Worm (Caenorhabditis elegans) whole organism, L1 larva: Measurements from ENCODE around the gene C33H5.13.

Experiments
- C16A3.4 ChIP-seq: fragments of 150-350 bp; optimal IDR thresholded peaks from 2 replicates; lab custom pipeline; 2014; ENCODE audit warnings: missing biosample characterization, missing genetic modification characterization
- F16B12.6 ChIP-seq: fragments of 150-350 bp; optimal IDR thresholded peaks from 2 replicates; lab custom pipeline; 2014; ENCODE audit warnings: missing biosample characterization, missing genetic modification characterization
- alr-1 ChIP-seq: fragments of 200-800 bp; sonication (Bioruptor generic); optimal IDR thresholded peaks from 2 replicates; lab custom pipeline; 2018; ENCODE audit warnings: borderline replicate concordance, mild to moderate bottlenecking, missing genetic modification characterization, missing compliant biosample characterization
- aly-2 ChIP-seq: fragments of 150-350 bp; optimal IDR thresholded peaks from 2 replicates; lab custom pipeline; 2014; ENCODE audit warnings: missing biosample characterization, missing genetic modification characterization
- ama-1 ChIP-seq: fragments of 150-350 bp; optimal IDR thresholded peaks from 2 replicates; lab custom pipeline; 2014
- blmp-1 ChIP-seq: fragments of 150-350 bp; optimal IDR thresholded peaks from 2 replicates; lab custom pipeline; 2014; ENCODE audit warnings: missing biosample characterization, missing genetic modification characterization
- ceh-8 ChIP-seq: fragments of 200-800 bp; sonication (Bioruptor generic); optimal IDR thresholded peaks from 2 replicates; lab custom pipeline; 2018; ENCODE audit warnings: mild to moderate bottlenecking, missing genetic modification characterization, moderate library complexity, missing compliant biosample characterization
- ceh-90 ChIP-seq: sonication (generic microtip); optimal IDR thresholded peaks from 2 replicates; lab custom pipeline; 2016; ENCODE audit warnings: missing genetic modification characterization, missing compliant biosample characterization
- ces-1 ChIP-seq: fragments of 150-350 bp; optimal IDR thresholded peaks from 2 replicates; lab custom pipeline; 2014; ENCODE audit warnings: missing biosample characterization, missing genetic modification reagents, missing genetic modification characterization
- dpl-1 ChIP-seq, 3 experiments: fragments of 150-350 bp in 2 of 3; sonication (generic microtip) in 1 of 3; optimal IDR thresholded peaks; 2 replicates each; lab custom pipeline; 2014 to 2017; ENCODE audit warnings: missing biosample characterization in 3 of 3, missing genetic modification characterization in 3 of 3, missing genetic modification reagents in 3 of 3
- dsc-1 ChIP-seq: sonication (generic microtip); optimal IDR thresholded peaks from 2 replicates; lab custom pipeline; 2016; ENCODE audit warnings: mild to moderate bottlenecking, missing genetic modification characterization, missing compliant biosample characterization
- efl-1 ChIP-seq, 4 experiments: fragments of 150-350 bp; optimal IDR thresholded peaks in 3 of 4; peaks in 1 of 4; 1 replicate in 1 of 4; 2 replicates in 3 of 4; lab custom pipeline; 2014; ENCODE audit warnings: missing biosample characterization in 2 of 4, missing genetic modification characterization in 2 of 4, missing genetic modification reagents in 2 of 4
- egl-13 ChIP-seq: sonication (generic microtip); optimal IDR thresholded peaks from 2 replicates; lab custom pipeline; 2016; ENCODE audit warnings: missing genotype, missing genetic modification reagents, missing genetic modification characterization, missing compliant biosample characterization
- fkh-10 ChIP-seq: sonication (generic microtip); optimal IDR thresholded peaks from 2 replicates; lab custom pipeline; 2017; ENCODE audit warnings: missing biosample characterization, missing genetic modification reagents, missing genetic modification characterization
- fkh-8 ChIP-seq: sonication (generic microtip); optimal IDR thresholded peaks from 2 replicates; lab custom pipeline; 2016; ENCODE audit warnings: mild to moderate bottlenecking, missing genetic modification characterization, missing compliant biosample characterization
- fos-1 ChIP-seq: fragments of 150-350 bp; optimal IDR thresholded peaks from 2 replicates; lab custom pipeline; 2014; ENCODE audit warnings: missing biosample characterization, missing genetic modification characterization
- hlh-17 ChIP-seq: fragments of 200-800 bp; sonication (Bioruptor generic); optimal IDR thresholded peaks from 2 replicates; lab custom pipeline; 2018; ENCODE audit warnings: missing genetic modification characterization, mild to moderate bottlenecking, missing compliant biosample characterization, moderate library complexity, borderline replicate concordance
- hpl-2 ChIP-seq: fragments of 150-350 bp; optimal IDR thresholded peaks from 2 replicates; lab custom pipeline; 2014; ENCODE audit warnings: missing biosample characterization, missing genetic modification reagents, missing genetic modification characterization
- jun-1 ChIP-seq: fragments of 150-350 bp; optimal IDR thresholded peaks from 2 replicates; lab custom pipeline; 2014; ENCODE audit warnings: missing biosample characterization, missing genetic modification reagents, missing genetic modification characterization
- lin-13 ChIP-seq: fragments of 150-350 bp; optimal IDR thresholded peaks from 2 replicates; lab custom pipeline; 2014; ENCODE audit warnings: missing biosample characterization, missing genetic modification reagents, missing genetic modification characterization
- lin-14 ChIP-seq: fragments of 200-800 bp; sonication (Bioruptor generic); optimal IDR thresholded peaks from 2 replicates; lab custom pipeline; 2018; ENCODE audit warnings: mild to moderate bottlenecking, missing genetic modification characterization, moderate library complexity, missing compliant biosample characterization
- lin-35 ChIP-seq, 2 experiments: fragments of 150-350 bp; optimal IDR thresholded peaks; 2 replicates each; lab custom pipeline; 2014; ENCODE audit warnings: missing biosample characterization in 2 of 2, missing genetic modification characterization in 2 of 2, missing genetic modification reagents in 2 of 2
- lin-39 ChIP-seq: fragments of 150-350 bp; optimal IDR thresholded peaks from 2 replicates; lab custom pipeline; 2014; ENCODE audit warnings: missing biosample characterization, missing genetic modification reagents, missing genetic modification characterization
- lir-3 ChIP-seq: sonication (generic microtip); optimal IDR thresholded peaks from 2 replicates; lab custom pipeline; 2016; ENCODE audit warnings: mild to moderate bottlenecking, missing genetic modification characterization, moderate library complexity, missing compliant biosample characterization; ENCODE audit not compliant: poor library complexity
- lsy-2 ChIP-seq, 2 experiments: fragments of 150-350 bp; optimal IDR thresholded peaks; 2 replicates each; lab custom pipeline; 2014; ENCODE audit warnings: missing biosample characterization in 2 of 2, missing genetic modification characterization in 2 of 2
- mab-9 ChIP-seq: fragments of 200-800 bp; sonication (Bioruptor generic); IDR thresholded peaks from 2 replicates; pipeline ENCODE4 v1.3.6; 2022; ENCODE audit warnings: missing genetic modification reagents, missing genetic modification characterization, missing compliant biosample characterization
- mdl-1 ChIP-seq, 2 experiments: fragments of 150-350 bp; optimal IDR thresholded peaks; 2 replicates each; lab custom pipeline; 2014 to 2017; ENCODE audit warnings: missing biosample characterization in 2 of 2, missing genetic modification characterization in 2 of 2, inconsistent platforms in 1 of 2
- mef-2 ChIP-seq: fragments of 150-350 bp; optimal IDR thresholded peaks from 2 replicates; lab custom pipeline; 2014; ENCODE audit warnings: missing biosample characterization, missing genetic modification characterization
- nhr-11 ChIP-seq: fragments of 150-350 bp; optimal IDR thresholded peaks from 2 replicates; lab custom pipeline; 2014; ENCODE audit warnings: missing biosample characterization, missing genetic modification characterization
- nhr-237 ChIP-seq: fragments of 150-350 bp; optimal IDR thresholded peaks from 2 replicates; lab custom pipeline; 2014; ENCODE audit warnings: missing biosample characterization, missing genetic modification characterization
- nhr-28 ChIP-seq: fragments of 150-350 bp; optimal IDR thresholded peaks from 2 replicates; lab custom pipeline; 2014; ENCODE audit warnings: missing biosample characterization, missing genetic modification characterization
- nhr-77 ChIP-seq: fragments of 150-350 bp; optimal IDR thresholded peaks from 2 replicates; lab custom pipeline; 2014; ENCODE audit warnings: missing biosample characterization, missing genetic modification characterization
- nhr-84 ChIP-seq: sonication (generic microtip); optimal IDR thresholded peaks from 2 replicates; lab custom pipeline; 2017; ENCODE audit warnings: missing biosample characterization, missing genetic modification characterization
- nhr-85 ChIP-seq: sonication (generic microtip); peaks from one replicate; lab custom pipeline; 2016; ENCODE audit warnings: missing genetic modification characterization, inconsistent platforms, missing compliant biosample characterization
- nhr-90 ChIP-seq: sonication (generic microtip); optimal IDR thresholded peaks from 2 replicates; lab custom pipeline; 2016; ENCODE audit warnings: mild to moderate bottlenecking, missing genetic modification characterization, missing compliant biosample characterization; ENCODE audit not compliant: poor library complexity
- pag-3 ChIP-seq: sonication (generic microtip); optimal IDR thresholded peaks from 2 replicates; lab custom pipeline; 2017; ENCODE audit warnings: missing genetic modification characterization, mild to moderate bottlenecking, missing compliant biosample characterization, antibody characterized with exemption, borderline replicate concordance; ENCODE audit not compliant: insufficient read depth
- pqm-1 ChIP-seq: sonication (generic microtip); optimal IDR thresholded peaks from 3 replicates; lab custom pipeline; 2017; ENCODE audit warnings: missing biosample characterization, missing genetic modification characterization
- skn-1 ChIP-seq: fragments of 150-350 bp; optimal IDR thresholded peaks from 2 replicates; lab custom pipeline; 2014; ENCODE audit warnings: missing biosample characterization, missing genetic modification characterization
- snpc-4 ChIP-seq: fragments of 150-350 bp; optimal IDR thresholded peaks from 2 replicates; lab custom pipeline; 2014; ENCODE audit warnings: missing biosample characterization, missing genetic modification characterization
- snu-23 ChIP-seq: sonication (generic microtip); optimal IDR thresholded peaks from 2 replicates; lab custom pipeline; 2016; ENCODE audit warnings: missing genetic modification characterization, missing compliant biosample characterization
- sox-4 ChIP-seq: sonication (generic microtip); optimal IDR thresholded peaks from 2 replicates; lab custom pipeline; 2016; ENCODE audit warnings: missing genetic modification characterization, missing compliant biosample characterization
- sup-37 ChIP-seq: fragments of 200-800 bp; sonication (Bioruptor generic); optimal IDR thresholded peaks from 2 replicates; lab custom pipeline; 2018; ENCODE audit warnings: mild to moderate bottlenecking, missing genetic modification characterization, missing compliant biosample characterization
- tbx-2 ChIP-seq: sonication (generic microtip); optimal IDR thresholded peaks from 2 replicates; lab custom pipeline; 2016; ENCODE audit warnings: missing genetic modification characterization, missing compliant biosample characterization
- tlp-1 ChIP-seq: fragments of 150-350 bp; optimal IDR thresholded peaks from 2 replicates; lab custom pipeline; 2014; ENCODE audit warnings: missing biosample characterization, missing genetic modification characterization
- unc-62 ChIP-seq: fragments of 150-350 bp; optimal IDR thresholded peaks from 2 replicates; lab custom pipeline; 2014; ENCODE audit warnings: missing biosample characterization, missing genetic modification reagents, missing genetic modification characterization
- vab-15 ChIP-seq: sonication (generic microtip); optimal IDR thresholded peaks from 2 replicates; lab custom pipeline; 2017; ENCODE audit warnings: missing genotype, mild to moderate bottlenecking, missing genetic modification characterization, missing compliant biosample characterization
- xbp-1 ChIP-seq: sonication (generic microtip); optimal IDR thresholded peaks from 2 replicates; lab custom pipeline; 2016; ENCODE audit warnings: missing genetic modification characterization, missing compliant biosample characterization
- zag-1 ChIP-seq: fragments of 150-350 bp; optimal IDR thresholded peaks from 2 replicates; lab custom pipeline; 2014; ENCODE audit warnings: missing biosample characterization, missing genetic modification characterization
- zip-4 ChIP-seq: fragments of 200-800 bp; sonication (Bioruptor generic); optimal IDR thresholded peaks from 2 replicates; lab custom pipeline; 2018; ENCODE audit warnings: mild to moderate bottlenecking, missing genetic modification characterization, moderate library complexity, missing compliant biosample characterization

Gene C33H5.13

ce11 chrIV:7824649-7825048 lies 32.6 kb upstream of the C33H5.13 start (continued):
- no peak for TF ChIP-seq pag-3
- TF ChIP-seq ces-1 (GFP tag; lab: Kevin White, UChicago), result no peak
- TF ChIP-seq fos-1 (tag; lab: Kevin White, UChicago), result no peak
- no peak for TF ChIP-seq unc-62 (GFP tag; lab: Kevin White, UChicago)
- TF ChIP-seq blmp-1 (tag; lab: Kevin White, UChicago), result peak; percentile 24
- TF ChIP-seq sup-37, result no peak
- TF ChIP-seq egl-13 (tag; lab: Kevin White, UChicago), result no peak
- no peak for TF ChIP-seq sox-4 (tag; lab: Kevin White, UChicago)
- no peak for TF ChIP-seq nhr-28 (tag; lab: Kevin White, UChicago)
- no peak for TF ChIP-seq ama-1 (lab: Kevin White, UChicago)
- TF ChIP-seq lin-35 (GFP tag; optimal IDR thresholded peaks at IDR 0.05; lab: Kevin White, UChicago), result no peak
- TF ChIP-seq lin-14 (GFP tag; lab: Kevin White, UChicago), result peak; percentile 74
- no peak for TF ChIP-seq tlp-1 (tag; lab: Kevin White, UChicago)
- TF ChIP-seq tbx-2 (tag; lab: Kevin White, UChicago), result peak; percentile 47
- TF ChIP-seq efl-1 (optimal IDR thresholded peaks at IDR 0.05; lab: Kevin White, UChicago), result no peak
- TF ChIP-seq efl-1 (GFP tag; optimal IDR thresholded peaks at IDR 0.05 in 1 of 2; lab: Kevin White, UChicago), result peak in 1 of 2 experiments; percentile 55
- no peak for TF ChIP-seq dsc-1
- TF ChIP-seq ceh-8, result no peak
- peak; percentile 32 for TF ChIP-seq nhr-90
- TF ChIP-seq hlh-17 (GFP tag; lab: Kevin White, UChicago), result no peak
- no peak for TF ChIP-seq jun-1 (tag; lab: Kevin White, UChicago)
- TF ChIP-seq mdl-1 (tag; optimal IDR thresholded peaks at IDR 0.05; lab: Kevin White, UChicago), result no peak
- TF ChIP-seq lsy-2 (tag; optimal IDR thresholded peaks at IDR 0.05; lab: Kevin White, UChicago), result peak in 1 of 2 experiments; percentile 31
- no peak for TF ChIP-seq C16A3.4 (tag; lab: Kevin White, UChicago)
- TF ChIP-seq xbp-1 (tag; lab: Kevin White, UChicago), result no peak
- TF ChIP-seq fkh-8 (tag; lab: Kevin White, UChicago), result no peak
- no peak for TF ChIP-seq nhr-11 (tag; lab: Kevin White, UChicago)
- no peak for TF ChIP-seq fkh-10
- no peak for TF ChIP-seq hpl-2
- no peak for TF ChIP-seq zag-1 (tag; lab: Kevin White, UChicago)
- TF ChIP-seq nhr-85 (tag; lab: Kevin White, UChicago), result peak; percentile 94
- TF ChIP-seq aly-2 (tag; lab: Kevin White, UChicago), result peak; percentile 23
- TF ChIP-seq vab-15, result no peak
- no peak for TF ChIP-seq lir-3 (tag; lab: Kevin White, UChicago)
- TF ChIP-seq lin-13 (GFP tag; lab: Kevin White, UChicago), result no peak
- TF ChIP-seq nhr-237 (tag; lab: Kevin White, UChicago), result no peak
- no peak for TF ChIP-seq nhr-77
- no peak for TF ChIP-seq mab-9 (GFP tag; lab: Robert Waterston, UW)
- TF ChIP-seq nhr-84, result no peak
- TF ChIP-seq pqm-1 (tag; lab: Kevin White, UChicago), result no peak
- no peak for TF ChIP-seq mef-2 (tag; lab: Kevin White, UChicago)
- no peak for TF ChIP-seq zip-4 (GFP tag; lab: Kevin White, UChicago)
- no peak for TF ChIP-seq skn-1 (tag; lab: Kevin White, UChicago)
- TF ChIP-seq dpl-1 (GFP tag; optimal IDR thresholded peaks at IDR 0.05; lab: Kevin White, UChicago), result no peak
- no peak for TF ChIP-seq F16B12.6 (tag; lab: Kevin White, UChicago)
- peak; percentile 38 for TF ChIP-seq snu-23 (GFP tag; lab: Kevin White, UChicago)
- no peak for TF ChIP-seq alr-1 (tag; lab: Kevin White, UChicago)
- no peak for TF ChIP-seq lin-39 (tag; lab: Kevin White, UChicago)
- no peak for TF ChIP-seq snpc-4 (tag; lab: Kevin White, UChicago)
- no peak for TF ChIP-seq ceh-90 (tag; lab: Kevin White, UChicago)
